Worm (Caenorhabditis elegans) whole organism, L1 larva: ENCODE data around the gene sre-43.

Source experiments
- C04F5.9 ChIP-seq: sonication (generic microtip); optimal IDR thresholded peaks from 2 replicates; lab custom pipeline; 2016; ENCODE audit warnings: missing genetic modification characterization, missing compliant biosample characterization
- C16A3.4 ChIP-seq: fragments of 150-350 bp; optimal IDR thresholded peaks from 2 replicates; lab custom pipeline; 2014; ENCODE audit warnings: missing biosample characterization, missing genetic modification characterization
- C34B4.2 ChIP-seq: sonication (generic microtip); optimal IDR thresholded peaks from 2 replicates; lab custom pipeline; 2017; ENCODE audit warnings: mild to moderate bottlenecking, missing genetic modification characterization, missing compliant biosample characterization
- F16B12.6 ChIP-seq: fragments of 150-350 bp; optimal IDR thresholded peaks from 2 replicates; lab custom pipeline; 2014; ENCODE audit warnings: missing biosample characterization, missing genetic modification characterization
- aha-1 ChIP-seq: fragments of 150-350 bp; optimal IDR thresholded peaks from 2 replicates; lab custom pipeline; 2014; ENCODE audit warnings: missing biosample characterization, missing genetic modification characterization
- alr-1 ChIP-seq: fragments of 200-800 bp; sonication (Bioruptor generic); optimal IDR thresholded peaks from 2 replicates; lab custom pipeline; 2018; ENCODE audit warnings: borderline replicate concordance, mild to moderate bottlenecking, missing genetic modification characterization, missing compliant biosample characterization
- aly-2 ChIP-seq: fragments of 150-350 bp; optimal IDR thresholded peaks from 2 replicates; lab custom pipeline; 2014; ENCODE audit warnings: missing biosample characterization, missing genetic modification characterization
- blmp-1 ChIP-seq: fragments of 150-350 bp; optimal IDR thresholded peaks from 2 replicates; lab custom pipeline; 2014; ENCODE audit warnings: missing biosample characterization, missing genetic modification characterization
- ceh-63 ChIP-seq: fragments of 200-800 bp; sonication (Bioruptor generic); optimal IDR thresholded peaks from 2 replicates; lab custom pipeline; 2018; ENCODE audit warnings: mild to moderate bottlenecking, missing genetic modification characterization, missing compliant biosample characterization
- ceh-82 ChIP-seq, 3 experiments: fragments of 150-350 bp in 1 of 3; sonication (generic microtip) in 2 of 3; optimal IDR thresholded peaks; 2 replicates each; lab custom pipeline; 2014 to 2017; ENCODE audit warnings: missing biosample characterization in 3 of 3, missing genetic modification characterization in 3 of 3
- ceh-88 ChIP-seq: fragments of 200-800 bp; sonication (Bioruptor generic); IDR thresholded peaks from 2 replicates; pipeline ENCODE4 v1.3.6; 2022; ENCODE audit warnings: missing genetic modification characterization, missing compliant biosample characterization
- ceh-90 ChIP-seq: sonication (generic microtip); optimal IDR thresholded peaks from 2 replicates; lab custom pipeline; 2016; ENCODE audit warnings: missing genetic modification characterization, missing compliant biosample characterization
- efl-3 ChIP-seq: fragments of 200-800 bp; sonication (Bioruptor generic); optimal IDR thresholded peaks from 2 replicates; lab custom pipeline; 2018; ENCODE audit warnings: mild to moderate bottlenecking, missing genetic modification characterization, missing compliant biosample characterization
- elt-3 ChIP-seq, 6 experiments: fragments of 150-350 bp in 1 of 6; sonication (generic microtip); optimal IDR thresholded peaks; 2 replicates each; lab custom pipeline; 2017 to 2018; ENCODE audit warnings: missing biosample characterization in 6 of 6, missing genetic modification characterization in 6 of 6, inconsistent platforms in 1 of 6
- ets-5 ChIP-seq: fragments of 200-800 bp; sonication (Bioruptor generic); IDR thresholded peaks from 2 replicates; pipeline ENCODE4 v1.3.6; 2022; ENCODE audit warnings: missing genetic modification characterization, missing compliant biosample characterization
- fkh-10 ChIP-seq: sonication (generic microtip); optimal IDR thresholded peaks from 2 replicates; lab custom pipeline; 2017; ENCODE audit warnings: missing biosample characterization, missing genetic modification reagents, missing genetic modification characterization
- fkh-4 ChIP-seq: sonication (generic microtip); optimal IDR thresholded peaks from 2 replicates; lab custom pipeline; 2016; ENCODE audit warnings: missing compliant biosample characterization, missing genetic modification characterization, borderline replicate concordance
- fkh-8 ChIP-seq: sonication (generic microtip); optimal IDR thresholded peaks from 2 replicates; lab custom pipeline; 2016; ENCODE audit warnings: mild to moderate bottlenecking, missing genetic modification characterization, missing compliant biosample characterization
- grh-1 ChIP-seq: fragments of 200-800 bp; sonication (Bioruptor generic); IDR thresholded peaks from 2 replicates; pipeline ENCODE4 v1.3.6; 2022; ENCODE audit warnings: missing genetic modification reagents, missing genetic modification characterization, missing compliant biosample characterization
- hlh-4 ChIP-seq: sonication (generic microtip); optimal IDR thresholded peaks from 2 replicates; lab custom pipeline; 2016; ENCODE audit warnings: mild to moderate bottlenecking, missing genetic modification characterization, missing compliant biosample characterization
- irx-1 ChIP-seq: sonication (generic microtip); optimal IDR thresholded peaks from 2 replicates; lab custom pipeline; 2016; ENCODE audit warnings: missing genetic modification characterization, missing compliant biosample characterization
- jun-1 ChIP-seq: fragments of 150-350 bp; optimal IDR thresholded peaks from 2 replicates; lab custom pipeline; 2014; ENCODE audit warnings: missing biosample characterization, missing genetic modification reagents, missing genetic modification characterization
- lin-13 ChIP-seq: fragments of 150-350 bp; optimal IDR thresholded peaks from 2 replicates; lab custom pipeline; 2014; ENCODE audit warnings: missing biosample characterization, missing genetic modification reagents, missing genetic modification characterization
- lin-15B ChIP-seq: fragments of 150-350 bp; sonication (generic microtip); optimal IDR thresholded peaks from 3 replicates; lab custom pipeline; 2014; ENCODE audit warnings: missing biosample characterization, missing genetic modification characterization
- lin-35 ChIP-seq, 2 experiments: fragments of 150-350 bp; optimal IDR thresholded peaks; 2 replicates each; lab custom pipeline; 2014; ENCODE audit warnings: missing biosample characterization in 2 of 2, missing genetic modification characterization in 2 of 2, missing genetic modification reagents in 2 of 2
- lir-3 ChIP-seq: sonication (generic microtip); optimal IDR thresholded peaks from 2 replicates; lab custom pipeline; 2016; ENCODE audit warnings: mild to moderate bottlenecking, missing genetic modification characterization, moderate library complexity, missing compliant biosample characterization; ENCODE audit not compliant: poor library complexity
- lsy-2 ChIP-seq, 2 experiments: fragments of 150-350 bp; optimal IDR thresholded peaks; 2 replicates each; lab custom pipeline; 2014; ENCODE audit warnings: missing biosample characterization in 2 of 2, missing genetic modification characterization in 2 of 2
- mab-9 ChIP-seq: fragments of 200-800 bp; sonication (Bioruptor generic); IDR thresholded peaks from 2 replicates; pipeline ENCODE4 v1.3.6; 2022; ENCODE audit warnings: missing genetic modification reagents, missing genetic modification characterization, missing compliant biosample characterization
- mef-2 ChIP-seq: fragments of 150-350 bp; optimal IDR thresholded peaks from 2 replicates; lab custom pipeline; 2014; ENCODE audit warnings: missing biosample characterization, missing genetic modification characterization
- nhr-11 ChIP-seq: fragments of 150-350 bp; optimal IDR thresholded peaks from 2 replicates; lab custom pipeline; 2014; ENCODE audit warnings: missing biosample characterization, missing genetic modification characterization
- nhr-12 ChIP-seq: sonication (generic microtip); optimal IDR thresholded peaks from 2 replicates; lab custom pipeline; 2017; ENCODE audit warnings: missing biosample characterization, missing genetic modification characterization
- nhr-47 ChIP-seq: sonication (generic microtip); optimal IDR thresholded peaks from 2 replicates; lab custom pipeline; 2016; ENCODE audit warnings: mild to moderate bottlenecking, missing genetic modification characterization, moderate library complexity, missing compliant biosample characterization
- nhr-76 ChIP-seq: sonication (generic microtip); optimal IDR thresholded peaks from 2 replicates; lab custom pipeline; 2017; ENCODE audit warnings: missing biosample characterization, missing genetic modification characterization
- nhr-77 ChIP-seq: fragments of 150-350 bp; optimal IDR thresholded peaks from 2 replicates; lab custom pipeline; 2014; ENCODE audit warnings: missing biosample characterization, missing genetic modification characterization
- nhr-84 ChIP-seq: sonication (generic microtip); optimal IDR thresholded peaks from 2 replicates; lab custom pipeline; 2017; ENCODE audit warnings: missing biosample characterization, missing genetic modification characterization
- nhr-85 ChIP-seq: sonication (generic microtip); peaks from one replicate; lab custom pipeline; 2016; ENCODE audit warnings: missing genetic modification characterization, inconsistent platforms, missing compliant biosample characterization
- nhr-90 ChIP-seq: sonication (generic microtip); optimal IDR thresholded peaks from 2 replicates; lab custom pipeline; 2016; ENCODE audit warnings: mild to moderate bottlenecking, missing genetic modification characterization, missing compliant biosample characterization; ENCODE audit not compliant: poor library complexity
- rnt-1 ChIP-seq: sonication (generic microtip); optimal IDR thresholded peaks from 2 replicates; lab custom pipeline; 2016; ENCODE audit warnings: mild to moderate bottlenecking, missing genetic modification characterization, moderate library complexity, missing compliant biosample characterization
- skn-1 ChIP-seq: fragments of 150-350 bp; optimal IDR thresholded peaks from 2 replicates; lab custom pipeline; 2014; ENCODE audit warnings: missing biosample characterization, missing genetic modification characterization
- snpc-4 ChIP-seq: fragments of 150-350 bp; optimal IDR thresholded peaks from 2 replicates; lab custom pipeline; 2014; ENCODE audit warnings: missing biosample characterization, missing genetic modification characterization
- sptf-1 ChIP-seq: fragments of 150-350 bp; optimal IDR thresholded peaks from 2 replicates; lab custom pipeline; 2014; ENCODE audit warnings: missing biosample characterization, missing genetic modification characterization
- sup-37 ChIP-seq: fragments of 200-800 bp; sonication (Bioruptor generic); optimal IDR thresholded peaks from 2 replicates; lab custom pipeline; 2018; ENCODE audit warnings: mild to moderate bottlenecking, missing genetic modification characterization, missing compliant biosample characterization
- tlp-1 ChIP-seq: fragments of 150-350 bp; optimal IDR thresholded peaks from 2 replicates; lab custom pipeline; 2014; ENCODE audit warnings: missing biosample characterization, missing genetic modification characterization
- unc-30 ChIP-seq: sonication (generic microtip); optimal IDR thresholded peaks from 2 replicates; lab custom pipeline; 2017; ENCODE audit warnings: missing biosample characterization, missing genetic modification characterization
- unc-62 ChIP-seq: fragments of 150-350 bp; optimal IDR thresholded peaks from 2 replicates; lab custom pipeline; 2014; ENCODE audit warnings: missing biosample characterization, missing genetic modification reagents, missing genetic modification characterization
- unc-86 ChIP-seq: sonication (generic microtip); optimal IDR thresholded peaks from 2 replicates; lab custom pipeline; 2016; ENCODE audit warnings: missing genetic modification characterization, missing compliant biosample characterization
- xbp-1 ChIP-seq: sonication (generic microtip); optimal IDR thresholded peaks from 2 replicates; lab custom pipeline; 2016; ENCODE audit warnings: missing genetic modification characterization, missing compliant biosample characterization
- zip-4 ChIP-seq: fragments of 200-800 bp; sonication (Bioruptor generic); optimal IDR thresholded peaks from 2 replicates; lab custom pipeline; 2018; ENCODE audit warnings: mild to moderate bottlenecking, missing genetic modification characterization, moderate library complexity, missing compliant biosample characterization
- ztf-11 ChIP-seq, 2 experiments: sonication (generic microtip); optimal IDR thresholded peaks; 2 replicates each; lab custom pipeline; 2016 to 2017; ENCODE audit warnings: missing genetic modification characterization in 2 of 2, missing biosample characterization in 1 of 2, missing compliant biosample characterization in 1 of 2
- ztf-4 ChIP-seq: fragments of 150-350 bp; optimal IDR thresholded peaks from 2 replicates; lab custom pipeline; 2014; ENCODE audit warnings: missing biosample characterization, missing genetic modification characterization

sre-43 gene

ce11 chrII:13972199-13972598 lies 3.3 kb upstream of the sre-43 start:
- TF ChIP-seq hlh-4 (tag; lab: Kevin White, UChicago): no peak
- no peak for TF ChIP-seq C34B4.2 (tag; lab: Kevin White, UChicago)
- TF ChIP-seq aly-2 (tag; lab: Kevin White, UChicago): no peak

DNA sequence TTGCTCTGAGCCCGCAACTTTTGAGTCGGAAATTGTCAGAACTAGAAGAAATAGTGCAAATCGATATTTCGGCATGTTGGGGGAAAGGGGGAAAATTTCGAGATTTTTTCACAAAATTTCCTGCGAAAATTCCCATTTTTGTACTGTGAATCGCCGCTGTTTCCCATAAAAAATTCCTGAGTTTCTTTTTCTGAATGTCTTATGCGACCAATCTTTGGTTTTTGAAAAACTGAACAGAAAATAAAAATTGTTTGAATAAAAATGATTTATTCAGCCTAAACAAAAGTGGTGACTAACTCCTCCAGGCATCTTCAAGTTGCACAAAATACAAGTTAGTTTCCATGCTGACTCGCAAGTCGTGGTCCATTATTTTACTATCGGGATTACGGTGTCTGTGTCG lies 2.6 kb downstream of the sre-43 start, which contains the start of gene W07G1.7:
Gene W07G1.7 (minus strand): TSS at position 101 of the 400 bp plus-strand sequence.
- no peak for TF ChIP-seq rnt-1
- no peak for TF ChIP-seq unc-86 (tag; lab: Kevin White, UChicago)
- TF ChIP-seq mab-9 (GFP tag; lab: Robert Waterston, UW): no peak
- no peak for TF ChIP-seq lin-13
- no peak for TF ChIP-seq jun-1 (tag; lab: Kevin White, UChicago)
- no peak for TF ChIP-seq nhr-11 (tag; lab: Kevin White, UChicago)
- no peak for TF ChIP-seq fkh-8

ce11 chrII:13964325-13964724 lies 4.6 kb downstream of the sre-43 start:
- TF ChIP-seq C04F5.9 (tag; lab: Kevin White, UChicago): no peak
- no peak for TF ChIP-seq lir-3 (tag; lab: Kevin White, UChicago)
- TF ChIP-seq mab-9 (GFP tag; lab: Robert Waterston, UW): no peak
- TF ChIP-seq lsy-2 (tag; optimal IDR thresholded peaks at IDR 0.05; lab: Kevin White, UChicago): no peak
- TF ChIP-seq C34B4.2 (tag; lab: Kevin White, UChicago): no peak
- no peak for TF ChIP-seq blmp-1 (tag; lab: Kevin White, UChicago)
- TF ChIP-seq ztf-4 (tag; lab: Kevin White, UChicago): no peak
- TF ChIP-seq aha-1 (tag; lab: Kevin White, UChicago): no peak
- no peak for TF ChIP-seq sup-37 (GFP tag; lab: Kevin White, UChicago)
- no peak for TF ChIP-seq lin-35 (GFP tag; optimal IDR thresholded peaks at IDR 0.05; lab: Kevin White, UChicago)
- TF ChIP-seq unc-62 (GFP tag; lab: Kevin White, UChicago): no peak
- no peak for TF ChIP-seq nhr-12 (tag; lab: Kevin White, UChicago)
- no peak for TF ChIP-seq fkh-4 (tag; lab: Kevin White, UChicago)
- TF ChIP-seq mef-2 (tag; lab: Kevin White, UChicago): no peak
- TF ChIP-seq xbp-1 (tag; lab: Kevin White, UChicago): no peak
- no peak for TF ChIP-seq nhr-77 (tag; lab: Kevin White, UChicago)
- TF ChIP-seq nhr-47 (tag; lab: Kevin White, UChicago): peak; percentile 26
- TF ChIP-seq ets-5 (GFP tag; lab: Robert Waterston, UW): no peak
- TF ChIP-seq ceh-88 (GFP tag; lab: Robert Waterston, UW): no peak
- TF ChIP-seq irx-1 (tag; lab: Kevin White, UChicago): no peak
- TF ChIP-seq unc-30 (tag; lab: Kevin White, UChicago): no peak
- no peak for TF ChIP-seq nhr-84 (tag; lab: Kevin White, UChicago)
- no peak for TF ChIP-seq ztf-11 (tag; optimal IDR thresholded peaks at IDR 0.05; lab: Kevin White, UChicago)
- TF ChIP-seq ceh-82 (tag; optimal IDR thresholded peaks at IDR 0.05; lab: Kevin White, UChicago): no peak
- no peak for TF ChIP-seq snpc-4 (tag; lab: Kevin White, UChicago)
- no peak for TF ChIP-seq grh-1 (GFP tag; lab: Robert Waterston, UW)
- TF ChIP-seq sptf-1: no peak
- no peak for TF ChIP-seq nhr-90 (tag; lab: Kevin White, UChicago)
- no peak for TF ChIP-seq lin-15B (tag; lab: Kevin White, UChicago)
- no peak for TF ChIP-seq nhr-11 (tag; lab: Kevin White, UChicago)
- no peak for TF ChIP-seq ceh-90 (tag; lab: Kevin White, UChicago)
- no peak for TF ChIP-seq C16A3.4
- TF ChIP-seq efl-3: no peak
- no peak for TF ChIP-seq elt-3 (tag; optimal IDR thresholded peaks at IDR 0.05; lab: Kevin White, UChicago)
- TF ChIP-seq tlp-1: no peak
- TF ChIP-seq nhr-76 (tag; lab: Kevin White, UChicago): no peak
- no peak for TF ChIP-seq skn-1
- TF ChIP-seq rnt-1: no peak
- no peak for TF ChIP-seq zip-4 (GFP tag; lab: Kevin White, UChicago)
- TF ChIP-seq F16B12.6 (tag; lab: Kevin White, UChicago): no peak
- no peak for TF ChIP-seq nhr-85 (tag; lab: Kevin White, UChicago)
- no peak for TF ChIP-seq alr-1
- no peak for TF ChIP-seq ceh-63 (GFP tag; lab: Kevin White, UChicago)
- TF ChIP-seq fkh-10 (GFP tag; lab: Kevin White, UChicago): peak; percentile 15
- no peak for TF ChIP-seq aly-2 (tag; lab: Kevin White, UChicago)
